Fruit fly (Drosophila melanogaster) S2 (cell line): ENCODE results near the gene CG13038.

Source experiments
- CG8478 ChIP-seq: fragments of >200 bp; optimal IDR thresholded peaks from 2 replicates; lab custom pipeline; 2018
- CTCF ChIP-seq, 2 experiments: fragments of >200 bp; optimal IDR thresholded peaks; 2 replicates each; lab custom pipeline; 2018

CG13038 gene

DNA sequence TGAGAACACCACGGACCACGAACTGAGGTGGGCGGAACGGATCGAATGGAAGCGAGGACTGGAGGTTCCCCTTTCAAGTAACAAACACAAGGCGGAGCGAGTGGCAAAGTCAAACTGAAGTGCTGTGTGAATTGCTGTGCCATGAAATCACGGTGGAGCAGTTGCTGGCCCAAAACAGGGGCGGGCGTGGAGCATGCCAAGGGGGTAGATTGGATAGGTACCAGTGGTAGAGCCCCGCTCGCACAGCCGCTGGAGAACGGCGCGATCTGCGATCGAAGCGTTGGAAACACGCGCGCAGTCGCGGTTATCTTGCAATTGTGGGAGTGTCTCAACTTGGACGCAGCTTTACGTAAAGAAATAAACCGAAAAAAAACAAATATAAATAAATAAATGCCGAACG, at the start of gene CG13038:
CG13038 (minus strand) TSS at position 118 of the 400 bp plus-strand sequence.
- TF ChIP-seq CTCF (optimal IDR thresholded peaks at IDR 0.05; lab: Kevin White, UChicago) = no peak
- no peak for TF ChIP-seq CG8478

DNA sequence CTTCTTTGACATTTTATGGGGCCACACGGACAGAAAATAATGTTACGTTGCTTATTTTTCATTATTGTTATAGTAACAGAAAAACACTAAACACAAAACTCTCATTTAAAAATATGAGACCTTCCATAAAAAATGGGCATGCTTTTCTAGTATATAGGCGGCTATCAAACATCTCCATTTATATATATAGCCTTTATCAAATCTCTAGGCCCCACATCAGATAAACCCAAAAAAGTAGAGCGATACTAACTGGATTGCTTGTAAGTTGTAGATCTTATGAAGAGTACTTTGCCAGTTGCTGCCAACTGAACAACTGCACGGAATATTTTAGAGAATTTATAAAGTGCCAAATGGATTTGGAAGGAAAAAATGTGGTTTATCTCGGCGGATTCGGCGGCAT, 41.8 kb upstream of the CG13038 start, which contains the start of gene CG18814:
CG18814 (plus strand) TSS at position 301 of the 400 bp plus-strand sequence.
- no peak for TF ChIP-seq CG8478
- no peak for TF ChIP-seq CTCF (optimal IDR thresholded peaks at IDR 0.05; lab: Kevin White, UChicago)

DNA sequence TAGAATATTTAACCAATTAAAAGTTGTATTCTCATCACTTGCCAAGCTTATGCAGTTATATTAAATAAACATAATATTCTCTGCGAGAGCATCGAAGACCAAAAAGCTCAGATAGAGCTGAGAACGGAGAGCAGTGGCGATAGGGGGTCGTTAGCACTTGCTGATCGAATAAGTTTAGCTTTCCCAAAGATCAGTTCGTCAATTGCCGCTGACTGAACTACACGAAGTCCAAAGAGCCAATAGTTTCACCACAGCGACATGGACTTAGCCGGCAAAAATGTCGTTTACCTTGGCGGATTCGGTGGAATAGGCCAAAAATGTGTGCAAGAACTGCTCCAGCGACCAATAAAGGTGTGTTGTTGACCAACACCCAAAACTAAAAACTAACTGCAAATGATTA, 40.5 kb upstream of the CG13038 start, which contains the start of gene CG4842:
CG4842 (plus strand) TSS at position 191 of the 400 bp plus-strand sequence.
- TF ChIP-seq CG8478 (no peak), CTCF (optimal IDR thresholded peaks at IDR 0.05; lab: Kevin White, UChicago) (no peak)

DNA sequence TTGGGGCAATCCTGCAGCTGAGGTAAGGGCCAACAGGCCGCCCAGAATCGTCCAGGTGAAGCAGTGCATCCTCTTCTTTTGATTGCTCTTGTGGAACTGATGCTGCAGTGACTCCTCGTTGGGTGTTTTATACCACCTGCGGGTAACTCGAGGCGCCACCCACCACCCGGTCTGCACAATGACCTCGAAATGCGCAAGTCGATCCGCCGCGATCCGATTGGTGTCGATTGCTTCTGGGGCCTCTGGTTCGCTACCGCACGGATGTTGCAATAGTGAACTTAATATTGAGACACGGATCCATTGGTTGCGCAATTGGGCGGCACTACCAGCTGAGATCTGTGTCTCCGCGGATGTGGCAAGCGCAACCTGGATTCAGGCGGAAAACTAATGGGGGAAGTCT, 39.5 kb upstream of the CG13038 start, which contains the start of gene Cpr72Ec:
Cpr72Ec (minus strand) TSS at position 101 of the 400 bp plus-strand sequence.
- no peak for TF ChIP-seq CTCF (optimal IDR thresholded peaks at IDR 0.05; lab: Kevin White, UChicago)
- TF ChIP-seq CG8478 = no peak

DNA sequence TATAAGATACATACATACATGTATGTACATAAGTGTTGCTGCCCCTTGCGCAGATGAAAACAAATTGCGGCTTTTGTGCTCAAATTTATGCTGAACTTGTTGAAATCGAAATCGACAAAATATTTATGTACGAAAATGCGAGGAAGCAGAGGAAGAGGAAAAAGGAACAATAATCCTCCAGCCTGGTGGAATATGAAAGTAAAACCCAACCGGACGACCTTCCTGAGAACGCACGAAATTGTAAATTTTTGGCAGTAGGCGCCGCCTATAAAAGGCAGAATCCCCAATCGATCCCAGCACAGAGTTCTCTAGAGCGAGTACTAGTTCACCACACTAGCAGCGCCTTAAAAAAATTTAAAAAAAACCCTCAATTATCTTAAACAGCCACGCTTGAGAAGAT, 36.9 kb upstream of the CG13038 start, which contains the start of gene Cpr72Eb:
Cpr72Eb (plus strand) TSS at position 301 of the 400 bp plus-strand sequence.
- TF ChIP-seq CG8478 = no peak
- no peak for TF ChIP-seq CTCF (optimal IDR thresholded peaks at IDR 0.05; lab: Kevin White, UChicago)

DNA sequence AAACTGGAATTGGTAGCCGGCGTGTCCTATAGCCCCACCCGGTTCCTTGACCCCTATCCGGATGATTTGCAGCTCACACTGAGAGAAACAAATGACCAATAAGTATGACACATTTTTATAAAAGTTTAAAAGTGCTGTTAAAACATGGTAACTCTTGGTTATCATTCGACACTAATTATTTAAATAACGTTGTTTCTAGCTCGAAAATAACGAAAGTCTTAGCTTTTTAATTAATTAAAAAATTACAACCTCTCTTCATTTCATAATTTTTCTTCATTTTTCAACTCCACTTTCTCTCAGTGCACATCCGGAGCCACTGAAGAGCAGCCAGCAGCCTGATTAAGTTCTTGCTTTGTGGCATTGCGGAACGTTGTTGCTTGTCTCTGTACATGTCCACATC, 36.5 kb upstream of the CG13038 start:
- TF ChIP-seq CTCF (optimal IDR thresholded peaks at IDR 0.05; lab: Kevin White, UChicago) (no peak), CG8478 (no peak)

DNA sequence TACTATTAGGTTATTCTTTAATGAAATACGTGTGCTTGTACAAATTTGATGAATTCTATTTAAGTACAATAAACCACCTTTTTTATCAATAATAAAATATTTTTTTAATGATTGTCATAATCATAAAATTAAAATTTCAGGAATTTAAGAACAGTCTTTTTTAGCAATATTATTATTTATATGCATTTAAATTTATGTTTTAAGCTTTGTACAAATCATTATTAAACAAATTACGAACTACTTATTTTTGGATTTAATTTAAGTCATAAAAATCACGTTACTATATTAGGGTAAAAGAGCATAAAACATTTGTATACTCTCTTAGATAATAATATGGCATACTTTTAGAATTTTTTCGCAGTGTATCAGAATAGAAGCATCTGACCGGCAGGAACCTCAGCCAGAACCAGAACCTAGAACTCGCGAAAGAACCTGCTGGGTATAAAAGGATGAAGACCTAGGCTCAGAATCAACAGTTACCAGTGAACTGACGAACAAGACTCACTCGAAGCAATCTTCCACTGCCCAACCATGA, 34.5 kb upstream of the CG13038 start, which contains the start of gene Cpr72Ea:
Cpr72Ea (plus strand) TSS at position 485 of the 535 bp plus-strand sequence.
- TF ChIP-seq CG8478 = no peak

DNA sequence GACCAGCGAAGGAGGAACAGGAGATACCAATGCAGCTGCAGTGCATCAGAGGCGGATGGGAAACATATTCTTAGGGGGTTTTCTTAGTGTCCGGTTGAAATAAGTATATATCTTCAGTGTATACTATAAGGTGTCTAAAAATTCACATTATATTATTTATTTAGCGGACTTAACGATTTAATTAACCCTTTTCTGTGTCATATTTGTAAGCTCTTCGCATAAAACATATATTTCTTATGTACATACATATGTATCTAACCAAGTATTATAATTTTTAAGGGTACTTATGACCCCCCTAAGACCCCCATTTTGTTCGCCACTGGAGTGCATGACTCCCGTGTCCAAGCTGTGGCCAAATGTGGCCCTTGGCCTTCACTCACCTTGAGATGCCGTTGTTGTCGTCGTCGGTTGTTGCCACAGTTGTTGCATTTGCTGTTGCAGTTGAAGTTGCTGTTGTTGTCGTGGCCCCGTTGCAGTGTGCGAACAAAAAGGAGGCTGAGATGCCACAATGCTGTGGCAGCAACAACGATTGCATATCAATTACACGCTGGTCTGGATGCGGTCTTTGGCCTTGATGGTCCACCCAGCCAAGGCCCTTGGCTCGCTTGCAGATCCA, 33.6 kb upstream of the CG13038 start:
- TF ChIP-seq CG8478 = no peak
- TF ChIP-seq CTCF (optimal IDR thresholded peaks at IDR 0.05; lab: Kevin White, UChicago) = no peak

DNA sequence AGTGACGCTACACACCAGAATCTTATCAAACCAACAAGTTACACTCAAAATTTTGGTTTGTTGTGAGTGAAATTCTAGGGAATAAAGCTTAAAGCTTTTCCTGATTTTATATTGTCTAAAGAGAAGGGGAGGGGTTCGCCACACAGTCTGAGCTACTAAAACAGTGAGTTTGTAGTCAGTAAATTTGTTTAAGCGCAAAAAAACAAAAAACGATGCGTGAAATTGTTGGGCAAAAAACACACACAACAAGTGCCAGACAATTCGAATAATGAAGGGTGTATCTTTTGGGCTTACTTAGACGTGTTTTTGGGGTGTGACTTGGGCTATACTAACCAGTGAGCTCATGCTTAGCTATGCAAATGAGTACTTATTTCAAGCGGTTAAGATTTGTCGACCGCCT, 32.1 kb upstream of the CG13038 start:
- TF ChIP-seq CTCF (optimal IDR thresholded peaks at IDR 0.05; lab: Kevin White, UChicago) (no peak), CG8478 (no peak)

DNA sequence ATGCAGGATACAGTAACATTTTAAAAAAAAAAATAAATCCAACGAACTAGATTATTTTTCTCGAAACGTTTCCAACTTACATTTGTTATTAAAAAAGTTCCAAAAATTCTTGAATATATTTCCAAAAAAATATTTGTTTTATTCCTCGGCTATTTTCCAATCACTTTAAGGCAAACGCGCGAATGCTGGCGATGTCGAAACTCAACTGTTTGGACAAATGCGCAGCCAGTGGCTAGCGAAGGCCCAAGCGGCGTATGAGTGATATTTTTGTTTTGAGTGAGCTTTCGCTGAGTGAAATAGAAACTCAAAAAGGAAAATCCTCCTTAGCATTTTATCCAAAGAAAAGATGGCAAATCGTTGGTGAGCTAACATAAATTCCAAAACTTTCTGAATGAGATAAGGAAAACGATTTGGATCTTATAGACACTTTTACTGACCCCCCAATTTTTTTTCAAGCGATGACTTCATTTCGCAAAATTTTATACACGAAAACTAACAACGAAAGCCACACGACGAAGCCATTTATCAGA, 31.6 kb upstream of the CG13038 start, which contains the start of gene ringer:
ringer (minus strand) TSS at position 210 of the 530 bp plus-strand sequence.
- no peak for TF ChIP-seq CG8478
- no peak for TF ChIP-seq CTCF (optimal IDR thresholded peaks at IDR 0.05; lab: Kevin White, UChicago)

DNA sequence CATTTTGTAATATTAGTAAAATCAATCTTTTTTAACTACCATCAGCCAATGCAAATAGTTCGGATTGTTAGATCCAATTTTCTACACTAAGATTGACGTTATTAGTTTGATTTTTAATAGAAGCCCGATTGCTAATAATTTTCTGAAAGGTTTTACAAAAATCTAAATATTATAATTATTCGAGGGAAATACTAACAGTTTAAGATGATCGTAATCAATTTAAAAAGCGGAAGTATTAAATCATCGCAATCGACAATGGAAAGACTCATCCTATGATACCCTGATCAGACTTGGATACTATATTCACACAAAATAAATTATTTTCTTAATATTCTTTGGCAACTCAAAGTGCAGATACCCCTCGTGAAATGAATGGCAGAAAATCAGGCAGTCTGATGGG, 30.2 kb upstream of the CG13038 start:
- TF ChIP-seq CTCF (optimal IDR thresholded peaks at IDR 0.05; lab: Kevin White, UChicago) = no peak
- TF ChIP-seq CG8478 = no peak

DNA sequence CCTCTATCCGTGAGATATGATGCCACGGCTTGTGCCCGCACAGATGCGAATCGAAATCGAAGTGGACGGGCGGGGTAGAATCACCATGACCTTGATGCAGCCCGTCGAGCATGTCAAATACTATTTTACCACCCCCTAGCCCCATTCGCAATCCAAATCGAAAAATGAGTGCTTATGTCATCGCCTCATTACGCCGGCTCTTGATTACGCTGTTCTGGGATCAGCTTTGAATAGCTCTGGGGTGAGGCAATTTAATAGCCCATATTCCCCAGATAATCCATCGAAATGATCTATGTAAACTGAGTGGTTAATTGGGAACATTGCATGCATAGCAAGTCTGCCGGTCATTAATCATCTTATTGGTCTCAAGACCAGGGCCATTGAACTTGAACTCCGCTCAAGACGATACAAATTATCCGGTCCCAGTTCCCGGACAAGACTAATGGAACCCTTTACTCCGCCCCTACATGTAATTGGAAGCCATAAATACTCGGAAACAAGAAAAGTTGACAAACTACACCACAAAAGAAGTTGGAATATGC, 29.6 kb upstream of the CG13038 start:
- no peak for TF ChIP-seq CG8478
- no peak for TF ChIP-seq CTCF (optimal IDR thresholded peaks at IDR 0.05; lab: Kevin White, UChicago)

DNA sequence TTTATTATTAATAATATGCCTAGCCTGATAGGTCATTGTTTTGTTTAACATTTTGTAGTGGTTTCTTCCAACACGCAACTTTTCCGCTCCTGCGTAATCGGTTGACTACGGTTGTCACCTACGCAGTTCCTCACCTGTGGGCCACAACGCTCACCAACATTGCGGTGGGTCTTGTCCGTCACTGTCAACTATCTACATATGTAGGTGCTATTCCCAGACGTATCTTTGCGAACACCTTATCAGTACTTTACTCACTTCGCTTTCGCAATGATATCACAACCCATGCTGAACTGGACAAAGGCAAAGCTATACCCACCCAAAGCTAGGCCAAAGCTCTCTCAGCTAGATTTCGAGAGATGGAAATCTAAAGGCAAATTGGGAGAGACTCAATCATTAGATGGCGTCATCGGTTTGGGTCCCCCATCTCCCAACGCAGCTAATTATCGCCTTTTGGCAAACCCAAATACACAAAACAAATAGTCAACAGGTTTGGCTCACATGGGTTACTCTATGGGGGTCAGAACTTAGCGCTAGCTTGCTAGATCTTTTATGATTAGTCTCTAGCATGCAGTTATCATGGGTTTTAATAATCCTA, 28.6 kb upstream of the CG13038 start:
- TF ChIP-seq CG8478 = no peak
- no peak for TF ChIP-seq CTCF (optimal IDR thresholded peaks at IDR 0.05; lab: Kevin White, UChicago)

DNA sequence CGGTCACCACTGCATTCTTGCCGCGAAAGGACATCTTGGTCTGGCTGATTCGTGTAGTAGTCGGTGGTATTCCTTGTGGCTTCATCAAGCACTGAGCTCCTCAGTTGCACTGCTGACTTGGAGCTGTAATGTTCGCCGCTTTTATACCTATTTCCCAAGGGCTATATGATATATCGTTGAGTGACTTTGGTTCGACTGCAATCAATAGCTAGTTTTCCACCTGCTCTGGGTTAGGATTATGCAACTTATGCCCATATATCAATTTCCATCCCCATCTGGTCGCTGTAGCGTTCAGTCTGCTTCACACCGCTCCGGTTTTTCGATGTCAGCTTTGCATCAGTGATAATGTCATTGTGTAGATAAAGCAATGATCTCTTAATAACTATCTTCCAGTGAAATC, 26.5 kb upstream of the CG13038 start, which contains the start of gene Pdh:
Pdh (minus strand) TSS at position 101 of the 400 bp plus-strand sequence.
- TF ChIP-seq CTCF (optimal IDR thresholded peaks at IDR 0.05; lab: Kevin White, UChicago) (no peak), CG8478 (no peak)

DNA sequence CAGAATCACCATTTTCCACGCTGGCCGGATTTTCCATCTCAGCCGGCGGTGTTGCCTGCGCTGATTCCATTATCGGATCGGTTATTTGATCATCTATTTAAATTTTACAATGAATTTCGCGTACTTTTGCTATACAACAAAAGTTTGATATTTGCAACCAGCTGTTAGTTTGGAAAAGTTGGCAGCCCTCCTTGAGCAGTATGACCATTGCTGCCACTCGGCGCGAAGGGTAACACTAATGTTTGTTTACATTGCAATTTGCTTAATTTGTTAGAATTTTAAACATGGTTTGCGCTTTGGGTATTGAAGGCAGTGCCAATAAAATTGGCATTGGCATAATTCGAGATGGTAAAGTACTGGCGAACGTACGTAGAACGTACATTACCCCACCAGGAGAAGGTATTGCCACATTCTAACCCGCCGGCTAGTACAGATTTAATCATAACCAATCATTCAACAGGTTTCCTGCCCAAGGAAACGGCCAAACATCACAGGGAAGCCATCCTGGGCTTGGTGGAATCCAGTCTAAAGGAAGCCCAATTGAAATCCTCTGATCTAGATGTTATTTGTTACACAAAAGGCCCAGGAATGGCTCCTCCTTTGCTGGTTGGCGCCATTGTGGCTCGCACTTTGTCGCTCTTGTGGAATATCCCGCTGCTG, 24.2 kb upstream of the CG13038 start, which contains the start of the genes Golgin104 and Tcs3:
Golgin104 (minus strand) TSS at position 182 of the 660 bp plus-strand sequence.
Tcs3 (plus strand) TSS at position 222 of the 660 bp plus-strand sequence.
- TF ChIP-seq CTCF (optimal IDR thresholded peaks at IDR 0.05; lab: Kevin White, UChicago) (no peak), CG8478 (no peak)
